Worm (Caenorhabditis elegans): ENCODE results near the gene F36G9.15.

Gene F36G9.15

DNA sequence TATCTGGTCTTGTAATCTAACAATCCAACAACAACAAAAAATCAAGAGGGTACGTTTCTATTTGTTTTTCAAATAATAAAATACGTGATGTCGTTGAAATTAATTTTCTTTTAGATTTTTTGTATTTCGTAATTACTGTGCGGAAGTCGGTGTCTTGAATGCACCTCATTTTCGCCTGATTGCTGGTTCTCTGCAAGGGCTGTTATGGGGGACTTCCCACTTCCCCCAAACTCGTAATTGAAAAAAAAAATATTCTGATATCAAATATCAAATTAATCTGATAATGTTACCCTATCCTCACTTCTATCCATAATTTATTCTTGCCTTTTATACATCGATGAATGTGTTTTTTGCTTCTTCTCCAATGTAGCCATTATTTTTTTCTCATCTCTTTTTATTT, at the start of gene F36G9.15:
Gene F36G9.15 (minus strand): TSS at position 101 of the 400 bp plus-strand sequence.
- TF ChIP-seq W03F9.2 (tag; optimal IDR thresholded peaks at IDR 0.05) (no peak), dao-5 (tag; optimal IDR thresholded peaks at IDR 0.05) (no peak), him-1 (tag; optimal IDR thresholded peaks at IDR 0.05) (no peak)

ce11 chrV:16036166-16036565, 48.2 kb upstream of the F36G9.15 start, which contains the start of gene T10C6.10:
Gene T10C6.10, plus strand, starts transcription at chrV:16036413.
- TF ChIP-seq dao-5 (tag; optimal IDR thresholded peaks at IDR 0.05) = no peak
- TF ChIP-seq him-1 (tag; optimal IDR thresholded peaks at IDR 0.05) = no peak
- no peak for TF ChIP-seq W03F9.2 (tag; optimal IDR thresholded peaks at IDR 0.05)

DNA sequence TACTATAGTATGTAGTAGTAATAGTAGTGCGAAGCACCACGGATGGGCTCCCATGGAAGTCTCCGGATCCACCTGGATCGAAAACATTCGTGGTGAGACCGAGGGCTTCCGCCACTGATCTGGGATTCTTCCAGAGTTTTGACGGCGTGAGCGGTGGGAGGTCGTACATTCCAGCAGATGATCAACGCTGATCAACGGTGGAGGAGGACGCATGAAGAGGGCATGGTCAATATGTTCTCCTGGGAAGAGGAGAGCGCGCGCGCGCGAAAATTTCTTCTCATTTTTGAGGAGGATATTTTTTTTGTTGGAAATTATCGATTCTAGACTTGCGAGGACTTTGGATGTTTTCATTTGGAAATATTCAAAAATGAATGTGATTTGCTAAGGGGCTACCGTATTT, 45.5 kb upstream of the F36G9.15 start:
- TF ChIP-seq W03F9.2 (tag; optimal IDR thresholded peaks at IDR 0.05) (no peak), him-1 (tag; optimal IDR thresholded peaks at IDR 0.05) (no peak), dao-5 (tag; optimal IDR thresholded peaks at IDR 0.05) (no peak)

- TF ChIP-seq W03F9.2 (tag; optimal IDR thresholded peaks at IDR 0.05) (no peak), him-1 (tag; optimal IDR thresholded peaks at IDR 0.05) (no peak), dao-5 (tag; optimal IDR thresholded peaks at IDR 0.05) (no peak)
These were observed 44.8 kb upstream of the F36G9.15 start, which contains the start of gene T10C6.16 for ce11 chrV:16032761-16033160. Gene T10C6.16, minus strand, starts transcription at chrV:16033005.

- no peak for TF ChIP-seq W03F9.2 (tag; optimal IDR thresholded peaks at IDR 0.05)
- no peak for TF ChIP-seq dao-5 (tag; optimal IDR thresholded peaks at IDR 0.05)
- no peak for TF ChIP-seq him-1 (tag; optimal IDR thresholded peaks at IDR 0.05)
These were observed 43.6 kb upstream of the F36G9.15 start, which contains the start of gene T10C6.7 for ce11 chrV:16031571-16031970. Gene T10C6.7, minus strand, starts transcription at chrV:16031713.

DNA sequence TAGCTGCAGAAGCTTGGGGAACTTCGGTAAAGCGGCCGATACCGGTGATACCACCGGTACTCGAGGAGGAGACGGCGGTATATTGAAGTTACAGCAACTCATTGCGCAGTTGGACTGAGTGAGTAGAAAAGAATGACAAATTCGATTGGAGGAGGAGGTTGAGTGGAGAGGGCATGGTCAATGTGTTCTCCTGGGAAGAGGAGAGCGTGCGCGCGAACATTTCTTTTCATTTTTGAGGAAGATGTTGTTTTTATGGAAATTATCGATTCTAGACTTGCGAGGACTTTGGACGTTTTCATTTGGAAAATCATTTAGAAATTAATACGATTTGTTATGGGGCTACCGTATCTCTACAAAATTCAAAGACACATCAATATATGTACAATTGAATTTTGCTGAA, 41.3 kb upstream of the F36G9.15 start:
- TF ChIP-seq dao-5 (tag; optimal IDR thresholded peaks at IDR 0.05) = no peak
- no peak for TF ChIP-seq him-1 (tag; optimal IDR thresholded peaks at IDR 0.05)
- TF ChIP-seq W03F9.2 (tag; optimal IDR thresholded peaks at IDR 0.05) = no peak

DNA sequence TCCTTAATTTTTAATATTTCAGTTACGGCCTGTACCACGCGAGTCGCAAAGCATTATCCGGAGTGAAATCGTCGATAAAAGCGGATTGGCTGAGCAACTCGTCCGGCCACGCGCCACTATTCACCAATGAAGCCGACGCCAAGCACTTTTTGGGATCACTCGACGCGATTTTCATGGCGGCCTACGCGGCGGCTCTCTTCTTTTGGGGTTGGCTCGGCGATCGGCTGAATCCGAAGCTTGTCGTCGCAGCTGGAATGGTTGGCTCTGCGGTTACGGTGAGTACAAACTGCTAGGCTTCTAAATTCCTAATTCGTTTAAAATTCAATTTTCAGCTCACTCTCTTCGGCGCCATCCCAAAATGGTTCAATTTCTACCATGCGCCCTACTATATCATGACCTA, 36.9 kb upstream of the F36G9.15 start:
- TF ChIP-seq W03F9.2 (tag; optimal IDR thresholded peaks at IDR 0.05) (no peak), him-1 (tag; optimal IDR thresholded peaks at IDR 0.05) (no peak), dao-5 (tag; optimal IDR thresholded peaks at IDR 0.05) (no peak)

- no peak for TF ChIP-seq dao-5 (tag; optimal IDR thresholded peaks at IDR 0.05)
These were observed 36.3 kb upstream of the F36G9.15 start, which contains the start of gene T10C6.6 for ce11 chrV:16024300-16024699. Gene T10C6.6, plus strand, starts transcription at chrV:16024326.

- TF ChIP-seq dao-5 (tag; optimal IDR thresholded peaks at IDR 0.05) = no peak
- no peak for TF ChIP-seq W03F9.2 (tag; optimal IDR thresholded peaks at IDR 0.05)
- no peak for TF ChIP-seq him-1 (tag; optimal IDR thresholded peaks at IDR 0.05)
These were observed 35.6 kb upstream of the F36G9.15 start for ce11 chrV:16023559-16023958.

DNA sequence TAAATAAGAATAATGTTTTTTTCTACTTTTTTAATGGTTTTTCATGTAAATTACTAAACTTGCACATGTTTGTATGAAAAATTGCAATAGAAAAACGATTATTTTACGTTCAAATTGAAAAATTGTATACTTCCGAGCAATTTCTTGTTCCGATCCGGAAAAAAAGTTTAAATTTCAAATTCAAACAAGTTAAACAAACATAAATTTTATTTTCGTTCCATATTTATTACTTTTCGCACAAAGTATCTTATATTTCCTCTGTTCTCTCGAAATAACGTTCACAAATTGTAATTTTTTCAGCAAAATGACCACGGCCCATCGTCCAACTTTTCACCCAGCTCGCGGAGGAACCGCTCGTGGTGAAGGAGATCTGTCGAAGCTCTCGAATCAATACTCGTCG, 35.1 kb upstream of the F36G9.15 start, which contains the start of gene cwc-15:
Gene cwc-15 (plus strand): TSS at position 301 of the 400 bp plus-strand sequence.
- no peak for TF ChIP-seq W03F9.2 (tag; optimal IDR thresholded peaks at IDR 0.05)
- no peak for TF ChIP-seq dao-5 (tag; optimal IDR thresholded peaks at IDR 0.05)
- no peak for TF ChIP-seq him-1 (tag; optimal IDR thresholded peaks at IDR 0.05)

DNA sequence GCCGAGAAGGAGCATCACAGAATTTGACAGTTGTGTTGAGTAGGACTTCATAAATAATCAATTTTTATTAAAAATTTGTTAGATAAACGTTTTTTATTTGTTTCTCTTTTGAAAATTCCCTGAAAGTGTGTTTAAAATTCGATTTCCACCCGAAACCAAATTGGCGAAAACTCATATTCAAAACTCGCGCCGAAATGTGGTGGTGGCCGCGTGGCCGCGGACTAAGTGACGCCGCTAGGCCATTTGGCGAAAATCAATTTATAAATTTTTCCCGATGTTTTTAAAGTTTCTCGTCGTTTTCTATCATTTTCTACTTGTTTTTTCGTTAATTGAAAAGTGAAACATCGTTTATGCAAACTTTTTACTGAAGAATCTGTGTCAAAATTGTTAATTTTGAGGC, 34.6 kb upstream of the F36G9.15 start:
- TF ChIP-seq dao-5 (tag; optimal IDR thresholded peaks at IDR 0.05) (no peak), him-1 (tag; optimal IDR thresholded peaks at IDR 0.05) (no peak), W03F9.2 (tag; optimal IDR thresholded peaks at IDR 0.05) (no peak)

DNA sequence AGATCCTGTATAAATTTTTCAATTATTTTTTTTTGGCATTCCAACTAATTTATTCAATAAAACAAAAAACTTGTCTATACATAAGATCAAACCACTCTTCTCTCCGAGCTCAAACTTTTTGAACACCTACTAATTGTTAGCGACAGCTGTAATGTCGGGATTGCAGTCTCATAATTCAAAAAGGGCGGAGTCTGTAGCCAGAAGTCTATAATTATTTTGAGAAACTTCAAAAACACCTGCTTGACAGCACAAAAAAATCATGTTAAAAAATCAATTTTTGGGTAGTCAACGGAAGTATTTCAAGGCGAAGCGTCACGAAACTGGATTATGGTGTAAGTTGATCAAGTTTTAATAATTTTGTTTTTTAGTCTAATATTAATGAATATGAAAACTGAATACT, 32.1 kb upstream of the F36G9.15 start, which contains the start of gene srx-44:
Gene srx-44 (plus strand): TSS at position 301 of the 400 bp plus-strand sequence.
- TF ChIP-seq dao-5 (tag; optimal IDR thresholded peaks at IDR 0.05) = no peak
- TF ChIP-seq W03F9.2 (tag; optimal IDR thresholded peaks at IDR 0.05) = no peak
- TF ChIP-seq him-1 (tag; optimal IDR thresholded peaks at IDR 0.05) = no peak

DNA sequence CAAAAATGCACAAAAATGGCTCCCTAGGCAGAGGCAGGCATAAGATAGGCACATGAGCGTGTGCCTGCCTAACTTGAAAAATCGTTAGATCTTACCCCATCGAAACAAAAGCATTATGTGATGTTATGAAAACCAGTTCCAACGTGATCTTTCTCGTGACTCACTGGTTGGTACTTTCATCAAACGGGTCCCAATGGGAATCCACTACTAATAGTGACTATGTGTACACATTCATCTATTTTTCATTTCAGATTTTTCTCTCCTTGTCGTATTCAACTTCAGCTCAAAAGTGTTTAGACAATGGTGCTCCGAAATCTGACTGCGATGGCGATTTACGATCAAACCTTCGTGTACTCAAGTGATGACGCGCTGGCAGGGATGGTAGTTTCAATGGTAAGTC, 29.7 kb upstream of the F36G9.15 start, which contains the start of gene srx-43:
Gene srx-43 (plus strand): TSS at position 301 of the 400 bp plus-strand sequence.
- TF ChIP-seq him-1 (tag; optimal IDR thresholded peaks at IDR 0.05) (no peak), dao-5 (tag; optimal IDR thresholded peaks at IDR 0.05) (no peak), W03F9.2 (tag; optimal IDR thresholded peaks at IDR 0.05) (no peak)

- TF ChIP-seq dao-5 (tag; optimal IDR thresholded peaks at IDR 0.05) = no peak
- TF ChIP-seq him-1 (tag; optimal IDR thresholded peaks at IDR 0.05) = no peak
- TF ChIP-seq W03F9.2 (tag; optimal IDR thresholded peaks at IDR 0.05) = no peak
These were observed 29.0 kb upstream of the F36G9.15 start for ce11 chrV:16016977-16017376.

DNA sequence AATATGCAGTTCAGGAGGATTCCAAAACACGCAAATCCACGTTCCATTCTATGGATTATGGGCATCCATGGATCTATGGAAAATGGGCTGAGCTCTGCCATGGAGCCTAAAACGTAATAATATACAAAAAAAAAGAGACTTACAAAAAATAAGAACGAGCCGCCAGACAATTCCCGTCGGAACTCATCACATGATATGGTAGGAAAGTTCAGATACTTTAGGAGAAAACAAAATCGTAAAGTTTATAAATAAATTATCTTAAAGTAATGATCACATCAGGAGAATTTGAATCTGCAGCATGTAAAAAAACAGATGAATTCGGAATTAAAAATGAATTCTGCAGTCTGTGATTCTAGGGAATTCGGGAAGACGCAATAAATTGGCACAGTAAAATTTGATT, 27.7 kb upstream of the F36G9.15 start, which contains the start of gene str-232:
Gene str-232 (minus strand): TSS at position 101 of the 400 bp plus-strand sequence.
- TF ChIP-seq W03F9.2 (tag; optimal IDR thresholded peaks at IDR 0.05) (no peak), him-1 (tag; optimal IDR thresholded peaks at IDR 0.05) (no peak), dao-5 (tag; optimal IDR thresholded peaks at IDR 0.05) (no peak)

All from whole organism, L4/young adult.